Worm (Caenorhabditis elegans): ENCODE measurements around the gene ccpp-6.

ccpp-6 gene

DNA sequence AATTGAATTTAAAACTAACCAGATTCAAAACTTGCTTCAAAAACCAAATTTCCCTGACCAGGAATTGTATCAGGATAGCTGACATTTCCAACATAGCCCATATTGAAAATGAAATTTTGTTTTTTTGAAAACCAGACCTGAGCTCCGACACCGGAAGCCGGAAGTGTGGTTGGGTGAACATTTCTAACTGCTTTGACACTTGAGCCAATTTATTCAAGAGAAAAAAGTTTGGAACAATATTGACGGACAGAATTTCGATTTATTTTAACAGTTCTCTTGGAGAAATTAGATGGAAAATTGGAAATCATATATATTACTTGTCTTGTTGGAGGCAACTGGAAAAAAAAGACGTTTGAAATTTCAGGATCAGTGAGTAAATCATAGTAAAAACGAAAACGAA, at the start of gene ccpp-6:
Gene ccpp-6, minus strand, starts transcription at position 101 of the 400 bp plus-strand sequence.
- no peak for TF ChIP-seq ama-1 (optimal IDR thresholded peaks at IDR 0.05)
- no peak for TF ChIP-seq nhr-11 (tag; optimal IDR thresholded peaks at IDR 0.05)
- TF ChIP-seq tbx-7 (tag; optimal IDR thresholded peaks at IDR 0.05) = no peak
- no peak for TF ChIP-seq odd-2 (tag; optimal IDR thresholded peaks at IDR 0.05)
- no peak for TF ChIP-seq lin-11 (tag; optimal IDR thresholded peaks at IDR 0.05)
- no peak for TF ChIP-seq ceh-24 (tag; optimal IDR thresholded peaks at IDR 0.05)
- TF ChIP-seq fkh-6 (tag; optimal IDR thresholded peaks at IDR 0.05) = no peak
- TF ChIP-seq hlh-30 (tag; optimal IDR thresholded peaks at IDR 0.05; ENCODE audit: insufficient read depth) = no peak
- no peak for TF ChIP-seq fkh-10 (GFP tag; optimal IDR thresholded peaks at IDR 0.05)
- TF ChIP-seq dve-1 (tag; optimal IDR thresholded peaks at IDR 0.05) = no peak
- no peak for TF ChIP-seq hlh-15 (tag; optimal IDR thresholded peaks at IDR 0.05)
- TF ChIP-seq ref-2 (tag; optimal IDR thresholded peaks at IDR 0.05) = no peak

DNA sequence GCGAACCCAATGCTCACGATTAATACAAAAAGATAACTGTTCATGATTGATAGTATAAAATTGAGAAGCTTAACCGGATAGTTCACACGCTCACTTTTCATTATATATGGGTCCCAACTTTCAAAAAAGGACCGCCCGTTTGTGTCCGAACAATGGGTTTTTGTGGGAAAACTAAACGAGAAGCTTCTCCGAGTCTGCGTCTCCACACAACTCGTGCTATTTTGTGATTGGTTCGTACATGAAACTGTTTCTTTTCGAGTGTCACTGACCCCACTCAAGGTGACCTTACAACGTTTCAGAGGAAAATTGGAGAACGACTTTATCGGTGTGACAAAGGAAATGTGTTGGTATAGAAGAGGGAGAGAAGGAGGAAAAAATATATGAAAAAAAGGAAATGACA, 49.7 kb upstream of the ccpp-6 start, which contains the start of gene dct-5:
Gene dct-5, minus strand, starts transcription at position 101 of the 400 bp plus-strand sequence.
- TF ChIP-seq unc-3 (GFP tag; conservative IDR thresholded peaks at IDR 0.05) = no peak
- TF ChIP-seq unc-3 (tag; optimal IDR thresholded peaks at IDR 0.05) = no peak
- no peak for TF ChIP-seq hlh-30 (tag; optimal IDR thresholded peaks at IDR 0.05; ENCODE audit: insufficient read depth)
- TF ChIP-seq ceh-2 (tag; optimal IDR thresholded peaks at IDR 0.05) = no peak
- TF ChIP-seq dmd-4 (tag; optimal IDR thresholded peaks at IDR 0.05; ENCODE audit: borderline replicate concordance) = no peak
- no peak for TF ChIP-seq ztf-16 (tag; optimal IDR thresholded peaks at IDR 0.05)
- no peak for TF ChIP-seq rnt-1 (tag; optimal IDR thresholded peaks at IDR 0.05)
- no peak for TF ChIP-seq gmeb-2 (tag; optimal IDR thresholded peaks at IDR 0.05)
- TF ChIP-seq T23F11.4 (GFP tag; optimal IDR thresholded peaks at IDR 0.05) = no peak
- no peak for TF ChIP-seq pha-4 (tag; optimal IDR thresholded peaks at IDR 0.05)
- no peak for TF ChIP-seq tbx-7 (tag; optimal IDR thresholded peaks at IDR 0.05)
- TF ChIP-seq ceh-48 (tag; optimal IDR thresholded peaks at IDR 0.05) = no peak
- no peak for TF ChIP-seq tbx-2 (tag; optimal IDR thresholded peaks at IDR 0.05)
- TF ChIP-seq fkh-10 (GFP tag; optimal IDR thresholded peaks at IDR 0.05) = no peak
- no peak for TF ChIP-seq syd-9 (tag; optimal IDR thresholded peaks at IDR 0.05)
- no peak for TF ChIP-seq sox-2 (GFP tag; IDR thresholded peaks at IDR 0.05)
- no peak for TF ChIP-seq zip-5 (tag; optimal IDR thresholded peaks at IDR 0.05)
- no peak for TF ChIP-seq unc-42 (tag; optimal IDR thresholded peaks at IDR 0.05)
- no peak for TF ChIP-seq madf-2 (tag; optimal IDR thresholded peaks at IDR 0.05)
- no peak for TF ChIP-seq pqm-1 (tag; optimal IDR thresholded peaks at IDR 0.05)

ce11 chrII:5433069-5433468, 46.0 kb upstream of the ccpp-6 start, which contains the start of gene srx-114:
Gene srx-114 (minus strand): TSS chrII:5433169.
- no peak for TF ChIP-seq ceh-45 (GFP tag; IDR thresholded peaks at IDR 0.05)
- TF ChIP-seq ceh-2 (tag; optimal IDR thresholded peaks at IDR 0.05) = no peak
- no peak for TF ChIP-seq ceh-6 (GFP tag; optimal IDR thresholded peaks at IDR 0.05)
- TF ChIP-seq elt-2 (tag; optimal IDR thresholded peaks at IDR 0.05) = no peak
- no peak for TF ChIP-seq ceh-19 (GFP tag; optimal IDR thresholded peaks at IDR 0.05)
- no peak for TF ChIP-seq dmd-4 (tag; optimal IDR thresholded peaks at IDR 0.05; ENCODE audit: borderline replicate concordance)
- TF ChIP-seq madf-2 (tag; optimal IDR thresholded peaks at IDR 0.05) = no peak
- TF ChIP-seq dve-1 (tag; optimal IDR thresholded peaks at IDR 0.05) = no peak
- no peak for TF ChIP-seq hlh-30 (tag; optimal IDR thresholded peaks at IDR 0.05; ENCODE audit: insufficient read depth)
- TF ChIP-seq unc-42 (tag; optimal IDR thresholded peaks at IDR 0.05) = no peak
- TF ChIP-seq pha-4 (tag; optimal IDR thresholded peaks at IDR 0.05) = no peak
- no peak for TF ChIP-seq pqm-1 (tag; optimal IDR thresholded peaks at IDR 0.05)
- TF ChIP-seq tbx-2 (tag; optimal IDR thresholded peaks at IDR 0.05) = no peak
- no peak for TF ChIP-seq pag-3 (tag; optimal IDR thresholded peaks at IDR 0.05; ENCODE audit: borderline replicate concordance)
- no peak for TF ChIP-seq odd-2 (tag; optimal IDR thresholded peaks at IDR 0.05)

- TF ChIP-seq ceh-45 (GFP tag; IDR thresholded peaks at IDR 0.05) (no peak), unc-3 (GFP tag; conservative IDR thresholded peaks at IDR 0.05) (no peak), unc-3 (tag; optimal IDR thresholded peaks at IDR 0.05) (peak; percentile 19), ceh-34 (tag; optimal IDR thresholded peaks at IDR 0.05) (no peak), unc-42 (tag; optimal IDR thresholded peaks at IDR 0.05) (peak; percentile 35), Y22D7AL.16 (tag; optimal IDR thresholded peaks at IDR 0.05) (no peak), dve-1 (tag; optimal IDR thresholded peaks at IDR 0.05) (peak; percentile 3), K09A11.1 (tag; optimal IDR thresholded peaks at IDR 0.05; ENCODE audit: insufficient read depth) (no peak), tbx-2 (tag; optimal IDR thresholded peaks at IDR 0.05) (peak; percentile 9)
Measured at ce11 chrII:5429522-5430257, 42.6 kb upstream of the ccpp-6 start, which contains the start of the genes F07F6.4 and F07F6.2. Gene F07F6.4 (minus strand): TSS chrII:5429572. Gene F07F6.2 (plus strand): TSS chrII:5430207.

Measured in whole organism, late embryonic.